Worm (Caenorhabditis elegans) whole organism, late embryonic: ENCODE data around the gene Y73C8C.3.

ENCODE experiments used
- F13H6.1 ChIP-seq: sonication (generic microtip); optimal IDR thresholded peaks from 2 replicates; lab custom pipeline; 2016; ENCODE audit warnings: missing genetic modification characterization, missing compliant biosample characterization
- K02D7.2 ChIP-seq: sonication (generic microtip); optimal IDR thresholded peaks from 2 replicates; lab custom pipeline; 2017; ENCODE audit warnings: mild to moderate bottlenecking, missing genetic modification characterization, missing compliant biosample characterization
- Y22D7AL.16 ChIP-seq: sonication (generic microtip); optimal IDR thresholded peaks from 2 replicates; lab custom pipeline; 2016; ENCODE audit warnings: missing genetic modification characterization, missing compliant biosample characterization
- ahr-1 ChIP-seq: sonication (generic microtip); optimal IDR thresholded peaks from 2 replicates; lab custom pipeline; 2016; ENCODE audit warnings: missing genetic modification characterization, missing compliant biosample characterization
- ama-1 ChIP-seq: fragments of 150-350 bp; optimal IDR thresholded peaks from 2 replicates; lab custom pipeline; 2014
- ceh-14 ChIP-seq: sonication (generic microtip); optimal IDR thresholded peaks from 2 replicates; lab custom pipeline; 2016; ENCODE audit warnings: missing genotype, missing genetic modification characterization, missing compliant biosample characterization
- ceh-19 ChIP-seq: fragments of 200-800 bp; sonication (Bioruptor generic); optimal IDR thresholded peaks from 2 replicates; lab custom pipeline; 2018; ENCODE audit warnings: mild to moderate bottlenecking, missing genetic modification characterization, missing compliant biosample characterization
- ceh-2 ChIP-seq: sonication (generic microtip); optimal IDR thresholded peaks from 2 replicates; lab custom pipeline; 2016; ENCODE audit warnings: missing genotype, missing genetic modification characterization, missing compliant biosample characterization
- ceh-24 ChIP-seq: sonication (generic microtip); optimal IDR thresholded peaks from 2 replicates; lab custom pipeline; 2016; ENCODE audit warnings: mild to moderate bottlenecking, missing genetic modification characterization, missing compliant biosample characterization
- ceh-30 ChIP-seq: fragments of 150-350 bp; optimal IDR thresholded peaks from 2 replicates; lab custom pipeline; 2014; ENCODE audit warnings: missing biosample characterization, missing genetic modification characterization
- ceh-34 ChIP-seq: sonication (generic microtip); optimal IDR thresholded peaks from 2 replicates; lab custom pipeline; 2016; ENCODE audit warnings: mild to moderate bottlenecking, missing genetic modification characterization, missing compliant biosample characterization
- ceh-45 ChIP-seq: fragments of 200-800 bp; sonication (Bioruptor generic); IDR thresholded peaks from 2 replicates; pipeline ENCODE4 v1.3.6; 2022; ENCODE audit warnings: missing genetic modification reagents, missing genetic modification characterization, missing compliant biosample characterization
- ceh-48 ChIP-seq: sonication (generic microtip); optimal IDR thresholded peaks from 2 replicates; lab custom pipeline; 2016; ENCODE audit warnings: missing genetic modification characterization, inconsistent platforms, missing compliant biosample characterization
- ceh-9 ChIP-seq: sonication (generic microtip); optimal IDR thresholded peaks from 2 replicates; lab custom pipeline; 2016; ENCODE audit warnings: mild to moderate bottlenecking, missing genetic modification characterization, inconsistent platforms, missing compliant biosample characterization
- dmd-4 ChIP-seq: sonication (generic microtip); optimal IDR thresholded peaks from 2 replicates; lab custom pipeline; 2016; ENCODE audit warnings: borderline replicate concordance, missing genetic modification characterization, missing compliant biosample characterization
- elt-2 ChIP-seq: sonication (generic microtip); optimal IDR thresholded peaks from 2 replicates; lab custom pipeline; 2016; ENCODE audit warnings: missing genetic modification reagents, missing genetic modification characterization, missing compliant biosample characterization
- elt-4 ChIP-seq: sonication (generic microtip); optimal IDR thresholded peaks from 2 replicates; lab custom pipeline; 2016; ENCODE audit warnings: missing genetic modification characterization, missing compliant biosample characterization
- eyg-1 ChIP-seq: sonication (generic microtip); optimal IDR thresholded peaks from 2 replicates; lab custom pipeline; 2016; ENCODE audit warnings: missing genotype, missing genetic modification characterization, missing compliant biosample characterization
- fax-1 ChIP-seq: sonication (generic microtip); optimal IDR thresholded peaks from 2 replicates; lab custom pipeline; 2016; ENCODE audit warnings: missing genotype, missing genetic modification characterization, missing compliant biosample characterization
- fkh-10 ChIP-seq: fragments of 150-350 bp; optimal IDR thresholded peaks from 2 replicates; lab custom pipeline; 2014; ENCODE audit warnings: missing biosample characterization, missing genetic modification reagents, missing genetic modification characterization
- fkh-6 ChIP-seq: sonication (generic microtip); optimal IDR thresholded peaks from 2 replicates; lab custom pipeline; 2016; ENCODE audit warnings: missing genetic modification characterization, missing compliant biosample characterization
- hlh-8 ChIP-seq: sonication (generic microtip); optimal IDR thresholded peaks from 2 replicates; lab custom pipeline; 2016; ENCODE audit warnings: missing genotype, missing genetic modification characterization, missing compliant biosample characterization
- lin-11 ChIP-seq: fragments of 200-800 bp; sonication (Bioruptor generic); optimal IDR thresholded peaks from 2 replicates; lab custom pipeline; 2018; ENCODE audit warnings: mild to moderate bottlenecking, missing genetic modification characterization, missing compliant biosample characterization
- mec-3 ChIP-seq: sonication (generic microtip); optimal IDR thresholded peaks from 2 replicates; lab custom pipeline; 2016; ENCODE audit warnings: borderline replicate concordance, missing genetic modification characterization, missing compliant biosample characterization
- nfya-1 ChIP-seq: sonication (generic microtip); optimal IDR thresholded peaks from 2 replicates; lab custom pipeline; 2017; ENCODE audit warnings: missing genetic modification characterization, mild to moderate bottlenecking, missing compliant biosample characterization, antibody characterized with exemption, moderate library complexity
- nhr-11 ChIP-seq: fragments of 150-350 bp; optimal IDR thresholded peaks from 2 replicates; lab custom pipeline; 2014; ENCODE audit warnings: missing biosample characterization, missing genetic modification characterization
- nhr-232 ChIP-seq: sonication (generic microtip); optimal IDR thresholded peaks from 2 replicates; lab custom pipeline; 2016; ENCODE audit warnings: missing genetic modification characterization, missing compliant biosample characterization
- odd-2 ChIP-seq: sonication (generic microtip); optimal IDR thresholded peaks from 2 replicates; lab custom pipeline; 2017; ENCODE audit warnings: antibody characterized with exemption, mild to moderate bottlenecking, missing genetic modification characterization, missing compliant biosample characterization
- pat-9 ChIP-seq: fragments of 200-800 bp; sonication (Bioruptor generic); optimal IDR thresholded peaks from 2 replicates; lab custom pipeline; 2018; ENCODE audit warnings: mild to moderate bottlenecking, missing genetic modification characterization, moderate library complexity, missing compliant biosample characterization
- pax-1 ChIP-seq: fragments of 150-350 bp; optimal IDR thresholded peaks from 2 replicates; lab custom pipeline; 2014; ENCODE audit warnings: missing biosample characterization, missing genetic modification characterization
- pha-2 ChIP-seq: sonication (generic microtip); optimal IDR thresholded peaks from 2 replicates; lab custom pipeline; 2017; ENCODE audit warnings: mild to moderate bottlenecking, missing genetic modification characterization, missing compliant biosample characterization
- ref-2 ChIP-seq: sonication (generic microtip); optimal IDR thresholded peaks from 2 replicates; lab custom pipeline; 2016; ENCODE audit warnings: missing genetic modification characterization, missing compliant biosample characterization
- rnt-1 ChIP-seq: sonication (generic microtip); optimal IDR thresholded peaks from 2 replicates; lab custom pipeline; 2016; ENCODE audit warnings: missing genetic modification characterization, missing compliant biosample characterization
- sox-4 ChIP-seq: sonication (generic microtip); optimal IDR thresholded peaks from 2 replicates; lab custom pipeline; 2017; ENCODE audit warnings: mild to moderate bottlenecking, missing genetic modification characterization, inconsistent platforms, missing compliant biosample characterization
- syd-9 ChIP-seq: sonication (generic microtip); optimal IDR thresholded peaks from 2 replicates; lab custom pipeline; 2016; ENCODE audit warnings: mild to moderate bottlenecking, missing genetic modification characterization, moderate library complexity, missing compliant biosample characterization
- tbx-2 ChIP-seq: sonication (generic microtip); optimal IDR thresholded peaks from 2 replicates; lab custom pipeline; 2016; ENCODE audit warnings: missing genetic modification characterization, missing compliant biosample characterization
- tbx-7 ChIP-seq: sonication (generic microtip); optimal IDR thresholded peaks from 2 replicates; lab custom pipeline; 2016; ENCODE audit warnings: missing genotype, missing genetic modification characterization, missing compliant biosample characterization
- unc-3 ChIP-seq, 2 experiments: fragments of 200-800 bp in 1 of 2; sonication (Bioruptor generic) in 1 of 2; sonication (generic microtip) in 1 of 2; conservative IDR thresholded peaks in 1 of 2; optimal IDR thresholded peaks in 1 of 2; 2 replicates each; pipeline versions ENCODE4 v1.3.6 to Lab custom; 2016 to 2022; ENCODE audit warnings: missing compliant biosample characterization in 2 of 2, missing genetic modification characterization in 2 of 2, missing genetic modification reagents in 1 of 2
- unc-55 ChIP-seq: sonication (generic microtip); optimal IDR thresholded peaks from 2 replicates; lab custom pipeline; 2017; ENCODE audit warnings: missing biosample characterization, missing genetic modification reagents, missing genetic modification characterization
- ztf-16 ChIP-seq: sonication (generic microtip); optimal IDR thresholded peaks from 2 replicates; lab custom pipeline; 2017; ENCODE audit warnings: missing genetic modification characterization, missing compliant biosample characterization

Y73C8C.3 gene

ce11 chrV:3122403-3122802, 7.3 kb downstream of the Y73C8C.3 start:
- no peak for TF ChIP-seq ztf-16 (tag; lab: Kevin White, UChicago)
- TF ChIP-seq nfya-1: no peak
- no peak for TF ChIP-seq nhr-232 (tag; lab: Kevin White, UChicago)
- TF ChIP-seq sox-4 (tag; lab: Kevin White, UChicago): no peak
- TF ChIP-seq pat-9 (tag; lab: Kevin White, UChicago): no peak

DNA sequence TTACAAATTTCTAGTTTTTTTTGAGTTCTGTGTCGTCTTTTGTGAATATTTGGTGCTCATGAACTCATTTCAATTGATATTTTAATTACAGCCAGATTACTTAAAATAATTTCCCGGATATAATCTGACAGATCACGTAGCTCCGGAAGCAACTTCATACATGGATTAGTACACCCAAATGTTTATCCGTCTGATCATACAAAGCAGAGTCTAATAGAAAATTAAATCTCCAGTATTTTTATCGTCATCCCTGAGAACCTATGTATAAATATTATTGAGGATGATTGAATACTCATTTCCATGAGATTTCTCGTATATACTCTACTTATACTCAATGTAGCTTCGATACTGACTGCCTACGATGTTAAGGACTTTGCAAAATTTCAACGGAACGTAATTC, 9.8 kb downstream of the Y73C8C.3 start, which contains the start of gene Y73C8C.12:
Y73C8C.12 (plus strand) TSS at position 301 of the 400 bp plus-strand sequence.
- no peak for TF ChIP-seq elt-2
- TF ChIP-seq ceh-30 (tag; lab: Kevin White, UChicago): no peak
- TF ChIP-seq F13H6.1: no peak
- TF ChIP-seq ref-2: no peak
- TF ChIP-seq ceh-9 (tag; lab: Kevin White, UChicago): no peak
- no peak for TF ChIP-seq hlh-8 (tag; lab: Kevin White, UChicago)
- no peak for TF ChIP-seq ceh-24 (tag; lab: Kevin White, UChicago)
- TF ChIP-seq eyg-1: no peak
- TF ChIP-seq pat-9 (tag; lab: Kevin White, UChicago): no peak
- no peak for TF ChIP-seq pax-1
- no peak for TF ChIP-seq K02D7.2 (tag; lab: Kevin White, UChicago)
- TF ChIP-seq pha-2 (tag; lab: Kevin White, UChicago): no peak
- TF ChIP-seq dmd-4: no peak
- no peak for TF ChIP-seq ceh-14 (tag; lab: Kevin White, UChicago)
- TF ChIP-seq unc-55 (GFP tag; lab: Kevin White, UChicago): no peak
- TF ChIP-seq, all 69 proteins: peak for 0

DNA sequence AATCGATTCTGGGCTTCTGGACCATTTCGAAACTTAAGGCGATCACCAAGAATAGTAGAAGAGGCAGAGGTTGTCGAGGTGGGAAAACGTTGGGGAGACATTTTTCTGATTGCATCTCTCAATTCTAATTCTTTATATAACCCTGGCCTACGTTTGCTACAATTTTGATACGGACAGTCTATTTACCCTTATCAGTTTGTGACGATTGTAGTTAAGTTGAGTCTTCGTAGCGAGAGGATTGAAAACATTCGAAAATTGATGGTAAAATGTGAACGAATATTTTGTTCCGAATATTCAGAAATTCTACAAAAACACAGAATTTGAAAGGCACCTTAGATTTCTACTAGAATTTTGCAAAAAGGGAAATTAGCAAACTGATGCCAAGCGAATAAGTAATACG, 12.6 kb downstream of the Y73C8C.3 start, which contains the start of gene Y73C8C.10:
Y73C8C.10 (minus strand) TSS at position 101 of the 400 bp plus-strand sequence.
- TF ChIP-seq ama-1 (lab: Kevin White, UChicago) (no peak), odd-2 (tag; lab: Kevin White, UChicago) (no peak), ceh-14 (tag; lab: Kevin White, UChicago) (no peak), ref-2 (no peak), ceh-2 (tag; lab: Kevin White, UChicago) (no peak), ceh-45 (no peak), mec-3 (no peak), Y22D7AL.16 (no peak), ceh-19 (GFP tag; lab: Kevin White, UChicago) (no peak), lin-11 (tag; lab: Kevin White, UChicago) (no peak), pha-2 (tag; lab: Kevin White, UChicago) (no peak), pax-1 (no peak), elt-4 (tag; lab: Kevin White, UChicago) (no peak), fkh-10 (GFP tag; lab: Kevin White, UChicago) (no peak), eyg-1 (no peak)

- TF ChIP-seq fax-1 (tag; lab: Kevin White, UChicago) (no peak), tbx-2 (tag; lab: Kevin White, UChicago) (no peak), ceh-24 (tag; lab: Kevin White, UChicago) (no peak), ceh-48 (tag; lab: Kevin White, UChicago) (no peak), sox-4 (tag; lab: Kevin White, UChicago) (no peak), ztf-16 (tag; lab: Kevin White, UChicago) (no peak), ceh-45 (no peak), rnt-1 (tag; lab: Kevin White, UChicago) (no peak), ceh-9 (tag; lab: Kevin White, UChicago) (no peak), ahr-1 (tag; lab: Kevin White, UChicago) (no peak)
These were observed 13.7 kb downstream of the Y73C8C.3 start, which contains the start of gene tat-6 for ce11 chrV:3128803-3129202. TSS of gene tat-6 (plus strand) at chrV:3129103.

DNA sequence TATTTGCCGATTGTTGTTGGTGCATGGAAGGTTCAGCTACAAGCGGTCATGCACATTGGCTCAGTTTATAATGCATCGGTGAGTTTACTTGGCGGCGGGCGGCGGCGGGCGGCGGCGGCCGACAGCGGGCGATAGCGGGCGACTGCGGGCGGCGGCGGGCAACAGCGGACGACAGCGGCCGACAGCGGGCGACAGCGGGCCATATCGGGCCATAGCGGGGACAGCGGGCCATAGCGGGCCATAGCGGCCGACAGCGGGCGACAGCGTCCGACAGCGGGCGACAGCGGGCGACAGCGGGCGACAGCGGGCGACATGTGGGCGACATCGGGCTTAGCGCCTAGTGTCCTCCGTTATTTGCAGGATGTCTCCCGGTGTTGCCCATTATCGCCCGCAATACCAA, 17.0 kb downstream of the Y73C8C.3 start:
- TF ChIP-seq F13H6.1 (no peak), ceh-34 (no peak), tbx-7 (tag; lab: Kevin White, UChicago) (no peak), fkh-6 (tag; lab: Kevin White, UChicago) (no peak), syd-9 (tag; lab: Kevin White, UChicago) (no peak), nhr-11 (tag; lab: Kevin White, UChicago) (no peak), unc-3 (GFP tag; conservative IDR thresholded peaks at IDR 0.05; lab: Robert Waterston, UW) (no peak), unc-3 (tag; optimal IDR thresholded peaks at IDR 0.05; lab: Kevin White, UChicago) (no peak), ceh-30 (tag; lab: Kevin White, UChicago) (no peak)
